Fruit fly (Drosophila melanogaster) S2 (cell line): Measurements from ENCODE around the gene EMC3.

Experiments used
- CG8478 ChIP-seq: fragments of >200 bp; optimal IDR thresholded peaks from 2 replicates; lab custom pipeline; 2018
- CTCF ChIP-seq, 2 experiments: fragments of >200 bp; optimal IDR thresholded peaks; 2 replicates each; lab custom pipeline; 2018

DNA sequence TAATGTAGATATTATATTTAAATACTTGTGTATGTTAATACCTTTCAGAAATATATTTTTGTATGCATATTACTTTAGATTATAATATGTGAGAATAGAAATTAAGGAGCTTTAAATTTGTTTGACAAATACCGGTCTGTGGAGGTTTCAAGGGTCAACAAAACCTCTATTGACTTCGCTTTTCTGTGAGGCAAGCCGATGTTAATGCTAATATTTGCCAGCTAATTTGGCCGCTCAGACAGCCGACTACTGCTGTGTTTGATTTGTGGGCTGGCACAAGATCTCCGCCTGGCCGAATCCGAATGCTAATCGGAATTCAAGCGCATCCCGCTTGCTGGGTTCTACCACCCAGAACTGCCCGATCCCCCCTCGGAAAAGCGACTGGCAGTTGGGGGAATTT, 22.4 kb upstream of the EMC3 start:
- no peak for TF ChIP-seq CG8478 (lab: Kevin White, UChicago)
- no peak for TF ChIP-seq CTCF (optimal IDR thresholded peaks at IDR 0.05; lab: Kevin White, UChicago)
